Fruit fly (Drosophila melanogaster) whole organism, embryonic: ENCODE results near the gene CG42811.

Source experiments
- Blimp-1 ChIP-seq: fragments of 200-800 bp; sonication (Bioruptor generic); optimal IDR thresholded peaks from 3 replicates; lab custom pipeline; 2018; ENCODE audit warnings: missing biosample characterization, missing genetic modification characterization, mild to moderate bottlenecking, moderate library complexity, missing genetic modification reagents
- CG17361 ChIP-seq: fragments of 200-800 bp; sonication (Bioruptor generic); IDR thresholded peaks from 3 replicates; pipeline ENCODE4 v1.3.6; 2022; ENCODE audit warnings: missing biosample characterization, missing genetic modification characterization
- Gsc ChIP-seq: fragments of 200-800 bp; sonication (Bioruptor generic); IDR thresholded peaks from 2 replicates; pipeline ENCODE4 v1.3.6; 2022; ENCODE audit warnings: missing biosample characterization, missing genetic modification characterization
- vnd ChIP-seq: fragments of 200-800 bp; sonication (Bioruptor generic); IDR thresholded peaks from 3 replicates; pipeline ENCODE4 v1.3.6; 2022; ENCODE audit warnings: missing biosample characterization, missing genetic modification characterization; ENCODE audit not compliant: partially characterized antibody

- TF ChIP-seq Blimp-1 (GFP tag; lab: Kevin White, UChicago) (no peak), vnd (no peak), CG17361 (GFP tag; lab: Robert Waterston, UW) (no peak), Gsc (no peak)
Measured at dm6 chr3R:24369268-24369667, 2.2 kb upstream of the CG42811 start, which contains the start of gene CG13614.
